Worm (Caenorhabditis elegans) whole organism, mixed stage, embryonic: Measurements from ENCODE around the gene sulp-3.

Experiments used
- blmp-1 ChIP-seq: fragments of 150-350 bp; optimal IDR thresholded peaks from 2 replicates; lab custom pipeline; 2014; ENCODE audit warnings: missing biosample characterization, missing genetic modification characterization
- mep-1 ChIP-seq: fragments of 150-350 bp; optimal IDR thresholded peaks from 2 replicates; lab custom pipeline; 2017; ENCODE audit warnings: missing biosample characterization, missing genetic modification reagents, missing genetic modification characterization, inconsistent platforms
- mls-2 ChIP-seq: sonication (generic microtip); optimal IDR thresholded peaks from 2 replicates; lab custom pipeline; 2016; ENCODE audit warnings: mild to moderate bottlenecking, missing genetic modification characterization, moderate library complexity, missing compliant biosample characterization
- nhr-237 ChIP-seq: fragments of 150-350 bp; optimal IDR thresholded peaks from 2 replicates; lab custom pipeline; 2014; ENCODE audit warnings: missing biosample characterization, missing genetic modification characterization
- pha-4 ChIP-seq: fragments of 150-350 bp; optimal IDR thresholded peaks from 2 replicates; lab custom pipeline; 2018; ENCODE audit warnings: missing biosample characterization, missing genetic modification reagents, missing genetic modification characterization
- snpc-4 ChIP-seq: fragments of 150-350 bp; optimal IDR thresholded peaks from 2 replicates; lab custom pipeline; 2014; ENCODE audit warnings: missing biosample characterization, missing genetic modification characterization
- unc-120 ChIP-seq: sonication (generic microtip); optimal IDR thresholded peaks from 2 replicates; lab custom pipeline; 2017; ENCODE audit warnings: missing genetic modification characterization, missing compliant biosample characterization; ENCODE audit not compliant: poor library complexity, severe bottlenecking
- unc-39 ChIP-seq: fragments of 150-350 bp; optimal IDR thresholded peaks from 2 replicates; lab custom pipeline; 2014; ENCODE audit warnings: missing biosample characterization, missing genetic modification characterization

ce11 chrX:8381651-8382050, 26.5 kb downstream of the sulp-3 start:
- TF ChIP-seq unc-120 (tag; lab: Kevin White, UChicago) (no peak), unc-39 (no peak), snpc-4 (tag; lab: Kevin White, UChicago) (no peak), mls-2 (tag; lab: Kevin White, UChicago) (no peak), pha-4 (tag; lab: Kevin White, UChicago) (no peak), mep-1 (tag; lab: Kevin White, UChicago) (no peak), blmp-1 (no peak), nhr-237 (tag; lab: Kevin White, UChicago) (no peak)
